In the genomic region with DNA sequence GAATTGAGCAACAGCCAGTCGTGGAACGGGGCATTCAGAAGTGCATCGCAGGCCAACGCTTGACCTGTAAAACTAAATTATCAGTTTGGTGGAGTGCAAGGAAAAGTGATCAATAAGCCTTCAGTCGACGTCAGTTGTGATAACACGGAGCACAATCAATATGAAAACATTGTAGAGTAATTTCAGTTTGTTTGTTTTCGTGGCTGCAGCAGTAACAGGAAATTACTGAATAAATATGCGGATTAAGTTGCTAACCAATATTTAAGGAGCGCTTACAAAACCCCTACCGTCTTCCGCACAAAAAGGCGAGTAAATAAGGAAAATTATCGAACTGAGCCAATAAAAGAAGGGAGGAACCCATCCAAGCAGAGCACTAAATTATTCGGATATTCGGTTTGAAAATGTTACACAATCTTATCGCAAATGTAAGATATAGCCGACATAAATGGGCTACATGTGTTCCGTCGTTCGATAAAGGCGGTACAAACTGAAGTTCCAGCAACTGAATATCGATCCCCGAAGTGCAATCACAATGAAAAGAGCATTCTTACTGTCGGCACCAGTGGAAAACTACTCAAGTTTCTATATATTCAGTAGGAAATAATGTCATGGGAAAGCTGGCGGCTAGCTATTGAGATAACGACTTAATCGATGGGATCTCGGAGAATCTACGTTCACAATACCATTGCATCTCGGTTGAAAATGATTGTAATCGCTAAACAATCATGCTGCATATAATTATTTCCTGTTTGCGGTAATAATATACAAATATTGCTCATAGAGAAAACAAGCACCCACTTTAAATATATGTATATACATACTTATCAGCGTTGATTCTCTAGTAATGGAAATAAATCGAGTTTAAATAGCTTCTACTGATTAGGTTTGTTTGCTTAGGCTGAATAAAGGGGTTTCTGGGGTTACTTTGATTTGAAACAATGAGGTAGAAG, we compare ENCODE assay signal across 1 fruit fly cellular context.
TF ChIP-seq lines count a peak whose summit lies in the region.

No protein-coding gene starts in this region.

TF ChIP-seq in whole organism, embryonic, 481 proteins besides CTCF, POLR2A, EP300 and RAD21 (continued from another document and continues in another):
- TF ChIP-seq CG10321 (GFP tag; IDR thresholded peaks at IDR 0.05; lab: Robert Waterston, UW) (0 out of 2 replicates have a peak, but pooled peaks have one; percentile 12), jumu (GFP tag; optimal IDR thresholded peaks at IDR 0.05; lab: Kevin White, UChicago) (peak; percentile 27), HLH54F (GFP tag; optimal IDR thresholded peaks at IDR 0.05; lab: Kevin White, UChicago) (no peak), salm (tag; optimal IDR thresholded peaks at IDR 0.05; lab: Kevin White, UChicago) (peak; percentile 65), corto (GFP tag; optimal IDR thresholded peaks at IDR 0.05; lab: Kevin White, UChicago) (no peak), CG2712 (tag; optimal IDR thresholded peaks at IDR 0.05; lab: Kevin White, UChicago) (peak; percentile 59), CG14965 (GFP tag; optimal IDR thresholded peaks at IDR 0.05; lab: Kevin White, UChicago; ENCODE audit: borderline replicate concordance) (peak; percentile 63), zfh1 (GFP tag; IDR thresholded peaks at IDR 0.05; lab: Robert Waterston, UW) (peak; percentile 84), pb (GFP tag; optimal IDR thresholded peaks at IDR 0.05; lab: Kevin White, UChicago) (no peak), CG13894 (tag; optimal IDR thresholded peaks at IDR 0.05; lab: Kevin White, UChicago) (no peak), CG4820 (GFP tag; optimal IDR thresholded peaks at IDR 0.05; lab: Kevin White, UChicago) (peak; percentile 36), CG18764 (GFP tag; optimal IDR thresholded peaks at IDR 0.05; lab: Kevin White, UChicago) (peak; percentile 79), CG11560 (tag; IDR thresholded peaks at IDR 0.05; lab: Robert Waterston, UW) (no peak), CG32532 (GFP tag; IDR thresholded peaks at IDR 0.05; lab: Robert Waterston, UW) (no peak), CG13296 (GFP tag; optimal IDR thresholded peaks at IDR 0.05; lab: Kevin White, UChicago) (peak; percentile 51), Elba2 (GFP tag; optimal IDR thresholded peaks at IDR 0.05; lab: Kevin White, UChicago) (no peak), CG6254 (GFP tag; optimal IDR thresholded peaks at IDR 0.05; lab: Kevin White, UChicago) (peak; percentile 54), CG9817 (tag; optimal IDR thresholded peaks at IDR 0.05; lab: Kevin White, UChicago) (no peak), CG12236 (GFP tag; optimal IDR thresholded peaks at IDR 0.05; lab: Kevin White, UChicago) (peak; percentile 88), wdn (GFP tag; IDR thresholded peaks at IDR 0.05; lab: Robert Waterston, UW) (no peak), HmgZ (tag; optimal IDR thresholded peaks at IDR 0.05; lab: Kevin White, UChicago) (peak; percentile 43), phol (tag; optimal IDR thresholded peaks at IDR 0.05; lab: Kevin White, UChicago) (peak; percentile 5), CG10959 (GFP tag; IDR thresholded peaks at IDR 0.05; lab: Robert Waterston, UW) (peak; percentile 50; the same call in 1 of the 2 replicates), hkb (optimal IDR thresholded peaks at IDR 0.05; lab: Kevin White, UChicago) (no peak), hkb (GFP tag; IDR thresholded peaks at IDR 0.05; lab: Robert Waterston, UW) (peak; percentile 61; the same call in 1 of the 2 replicates), CG2678 (tag; optimal IDR thresholded peaks at IDR 0.05; lab: Kevin White, UChicago) (peak; percentile 67), ems (GFP tag; optimal IDR thresholded peaks at IDR 0.05; lab: Kevin White, UChicago) (peak; percentile 32), br (optimal IDR thresholded peaks at IDR 0.05; lab: Kevin White, UChicago) (no peak), CG14667 (GFP tag; IDR thresholded peaks at IDR 0.05; lab: Robert Waterston, UW) (no peak), CG10462 (GFP tag; optimal IDR thresholded peaks at IDR 0.05; lab: Kevin White, UChicago) (peak; percentile 66), CG12769 (tag; optimal IDR thresholded peaks at IDR 0.05; lab: Kevin White, UChicago) (no peak), ewg (GFP tag; optimal IDR thresholded peaks at IDR 0.05; lab: Kevin White, UChicago) (peak; percentile 35), croc (GFP tag; conservative IDR thresholded peaks at IDR 0.05; lab: Robert Waterston, UW) (no peak; the same call in 2 of the 3 replicates), CG1832 (GFP tag; optimal IDR thresholded peaks at IDR 0.05; lab: Kevin White, UChicago) (no peak), run (tag; optimal IDR thresholded peaks at IDR 0.05; lab: Kevin White, UChicago) (peak; percentile 30), crc (GFP tag; optimal IDR thresholded peaks at IDR 0.05; lab: Kevin White, UChicago) (peak; percentile 32), sd (tag; optimal IDR thresholded peaks at IDR 0.05; lab: Kevin White, UChicago) (no peak), grau (tag; optimal IDR thresholded peaks at IDR 0.05; lab: Kevin White, UChicago) (peak; percentile 35), tll (GFP tag; optimal IDR thresholded peaks at IDR 0.05; lab: Kevin White, UChicago) (peak in 1 of 2 experiments; percentile 42), az2 (GFP tag; optimal IDR thresholded peaks at IDR 0.05; lab: Kevin White, UChicago) (peak; percentile 35), Ada2b (GFP tag; IDR thresholded peaks at IDR 0.05; lab: Robert Waterston, UW) (peak; percentile 45; the same call in 1 of the 2 replicates), gsb (GFP tag; IDR thresholded peaks at IDR 0.05; lab: Robert Waterston, UW) (no peak), MTF-1 (GFP tag; optimal IDR thresholded peaks at IDR 0.05; lab: Kevin White, UChicago; ENCODE audit: borderline replicate concordance) (peak; percentile 78), Nf-YB (GFP tag; optimal IDR thresholded peaks at IDR 0.05; lab: Kevin White, UChicago) (peak; percentile 51), nerfin-2 (GFP tag; IDR thresholded peaks at IDR 0.05; lab: Robert Waterston, UW; ENCODE audit: partially characterized antibody) (no peak), mld (GFP tag; IDR thresholded peaks at IDR 0.05; lab: Robert Waterston, UW; ENCODE audit: partially characterized antibody) (no peak), Opbp (GFP tag; IDR thresholded peaks at IDR 0.05; lab: Robert Waterston, UW; ENCODE audit: partially characterized antibody) (no peak), slp2 (GFP tag; optimal IDR thresholded peaks at IDR 0.05; lab: Kevin White, UChicago) (peak; percentile 43), trem (tag; optimal IDR thresholded peaks at IDR 0.05; lab: Kevin White, UChicago) (no peak), CG11398 (GFP tag; optimal IDR thresholded peaks at IDR 0.05; lab: Kevin White, UChicago) (peak; percentile 82), Ssrp (tag; optimal IDR thresholded peaks at IDR 0.05; lab: Kevin White, UChicago) (no peak), CG17328 (GFP tag; IDR thresholded peaks at IDR 0.05; lab: Robert Waterston, UW) (peak; percentile 68), CG10431 (GFP tag; optimal IDR thresholded peaks at IDR 0.05; lab: Kevin White, UChicago) (peak; percentile 41), CG7786 (GFP tag; optimal IDR thresholded peaks at IDR 0.05; lab: Kevin White, UChicago) (peak; percentile 29), CG12744 (GFP tag; optimal IDR thresholded peaks at IDR 0.05; lab: Kevin White, UChicago) (peak; percentile 78), C15 (GFP tag; IDR thresholded peaks at IDR 0.05; lab: Robert Waterston, UW) (no peak), CG7839 (tag; optimal IDR thresholded peaks at IDR 0.05; lab: Kevin White, UChicago) (peak; percentile 56), stwl (tag; optimal IDR thresholded peaks at IDR 0.05; lab: Kevin White, UChicago) (peak; percentile 38), hbn (GFP tag; IDR thresholded peaks at IDR 0.05; lab: Robert Waterston, UW; ENCODE audit: partially characterized antibody) (no peak), kni (GFP tag; optimal IDR thresholded peaks at IDR 0.05; lab: Kevin White, UChicago) (peak; percentile 66), ro (GFP tag; IDR thresholded peaks at IDR 0.05; lab: Robert Waterston, UW) (no peak), CG11085 (GFP tag; IDR thresholded peaks at IDR 0.05; lab: Robert Waterston, UW) (no peak), pros (GFP tag; optimal IDR thresholded peaks at IDR 0.05; lab: Kevin White, UChicago) (no peak), Bdp1 (GFP tag; optimal IDR thresholded peaks at IDR 0.05; lab: Kevin White, UChicago) (peak; percentile 52), CG6689 (GFP tag; IDR thresholded peaks at IDR 0.05; lab: Robert Waterston, UW) (peak; percentile 65; the same call in 1 of the 2 replicates), rib (GFP tag; IDR thresholded peaks at IDR 0.05; lab: Robert Waterston, UW) (no peak), lmd (GFP tag; IDR thresholded peaks at IDR 0.05; lab: Robert Waterston, UW) (peak; percentile 44; the same call in 1 of the 2 replicates), Dp (GFP tag; optimal IDR thresholded peaks at IDR 0.05; lab: Kevin White, UChicago) (no peak), CG6854 (GFP tag; optimal IDR thresholded peaks at IDR 0.05; lab: Kevin White, UChicago) (no peak), Max (GFP tag; optimal IDR thresholded peaks at IDR 0.05; lab: Kevin White, UChicago) (peak; percentile 49), Hr78 (GFP tag; optimal IDR thresholded peaks at IDR 0.05; lab: Kevin White, UChicago) (peak in 1 of 2 experiments; percentile 55), CG12071 (GFP tag; optimal IDR thresholded peaks at IDR 0.05; lab: Kevin White, UChicago) (peak; percentile 69), tx (GFP tag; optimal IDR thresholded peaks at IDR 0.05; lab: Kevin White, UChicago) (no peak), eve (GFP tag; optimal IDR thresholded peaks at IDR 0.05; lab: Kevin White, UChicago) (peak in 1 of 2 experiments; percentile 73), Blimp-1 (GFP tag; optimal IDR thresholded peaks at IDR 0.05; lab: Kevin White, UChicago) (peak; percentile 62), CG12942 (GFP tag; optimal IDR thresholded peaks at IDR 0.05; lab: Kevin White, UChicago) (peak; percentile 56), CG13123 (GFP tag; optimal IDR thresholded peaks at IDR 0.05; lab: Kevin White, UChicago) (peak; percentile 66), NfI (GFP tag; optimal IDR thresholded peaks at IDR 0.05; lab: Kevin White, UChicago) (peak; percentile 28), pnt (GFP tag; optimal IDR thresholded peaks at IDR 0.05; lab: Kevin White, UChicago) (peak; percentile 59), mirr (GFP tag; optimal IDR thresholded peaks at IDR 0.05; lab: Kevin White, UChicago) (peak; percentile 4), CG14710 (tag; optimal IDR thresholded peaks at IDR 0.05; lab: Kevin White, UChicago) (peak; percentile 69), dpn (GFP tag; optimal IDR thresholded peaks at IDR 0.05; lab: Kevin White, UChicago) (peak in 1 of 2 experiments; percentile 54), CG7556 (GFP tag; optimal IDR thresholded peaks at IDR 0.05; lab: Kevin White, UChicago) (peak; percentile 65), CG42726 (GFP tag; IDR thresholded peaks at IDR 0.05; lab: Robert Waterston, UW; ENCODE audit: partially characterized antibody) (no peak), Nf-YC (tag; optimal IDR thresholded peaks at IDR 0.05; lab: Kevin White, UChicago) (no peak), Six4 (GFP tag; optimal IDR thresholded peaks at IDR 0.05; lab: Kevin White, UChicago) (peak; percentile 51), Meics (GFP tag; optimal IDR thresholded peaks at IDR 0.05; lab: Kevin White, UChicago) (peak; percentile 24), BEAF-32 (GFP tag; optimal IDR thresholded peaks at IDR 0.05; lab: Kevin White, UChicago) (no peak), pita (GFP tag; optimal IDR thresholded peaks at IDR 0.05; lab: Kevin White, UChicago) (no peak), CG18599 (GFP tag; optimal IDR thresholded peaks at IDR 0.05; lab: Kevin White, UChicago) (peak; percentile 59), ac (GFP tag; optimal IDR thresholded peaks at IDR 0.05; lab: Kevin White, UChicago) (peak; percentile 91), CG9609 (GFP tag; optimal IDR thresholded peaks at IDR 0.05; lab: Kevin White, UChicago) (no peak), fu2 (GFP tag; optimal IDR thresholded peaks at IDR 0.05; lab: Kevin White, UChicago) (no peak), sens-2 (GFP tag; IDR thresholded peaks at IDR 0.05; lab: Robert Waterston, UW) (peak; percentile 49; the same call in 1 of the 2 replicates), usp (GFP tag; optimal IDR thresholded peaks at IDR 0.05; lab: Kevin White, UChicago) (no peak), CG13424 (tag; optimal IDR thresholded peaks at IDR 0.05; lab: Kevin White, UChicago) (peak; percentile 52), ind (GFP tag; optimal IDR thresholded peaks at IDR 0.05; lab: Kevin White, UChicago) (no peak), E2f2 (GFP tag; IDR thresholded peaks at IDR 0.05; lab: Robert Waterston, UW) (peak; percentile 43; the same call in 1 of the 2 replicates), danr (GFP tag; IDR thresholded peaks at IDR 0.05; lab: Robert Waterston, UW) (no peak), CG12155 (GFP tag; optimal IDR thresholded peaks at IDR 0.05; lab: Kevin White, UChicago) (peak; percentile 16), sim (GFP tag; IDR thresholded peaks at IDR 0.05; lab: Robert Waterston, UW) (peak; percentile 62; the same call in 1 of the 2 replicates), scrt (GFP tag; optimal IDR thresholded peaks at IDR 0.05; lab: Kevin White, UChicago) (peak; percentile 24), CG3847 (GFP tag; IDR thresholded peaks at IDR 0.05; lab: Robert Waterston, UW) (no peak), CG31441 (GFP tag; IDR thresholded peaks at IDR 0.05; lab: Robert Waterston, UW) (peak; percentile 56), row (GFP tag; IDR thresholded peaks at IDR 0.05; lab: Robert Waterston, UW) (peak; percentile 36; the same call in 1 of the 3 replicates), gce (GFP tag; IDR thresholded peaks at IDR 0.05; lab: Robert Waterston, UW) (no peak), CG4707 (GFP tag; optimal IDR thresholded peaks at IDR 0.05; lab: Kevin White, UChicago) (peak; percentile 55), pfk (GFP tag; optimal IDR thresholded peaks at IDR 0.05; lab: Kevin White, UChicago) (peak; percentile 21), CG8290 (GFP tag; optimal IDR thresholded peaks at IDR 0.05; lab: Kevin White, UChicago) (peak; percentile 75), CG8290 (tag; optimal IDR thresholded peaks at IDR 0.05; lab: Kevin White, UChicago) (peak; percentile 61 to 65), CG1647 (GFP tag; optimal IDR thresholded peaks at IDR 0.05; lab: Kevin White, UChicago) (peak; percentile 33), HmgD (GFP tag; optimal IDR thresholded peaks at IDR 0.05; lab: Kevin White, UChicago) (no peak), h (optimal IDR thresholded peaks at IDR 0.05; lab: Kevin White, UChicago) (no peak), Atf3 (GFP tag; optimal IDR thresholded peaks at IDR 0.05; lab: Kevin White, UChicago) (peak; percentile 70), Nf-YA (GFP tag; IDR thresholded peaks at IDR 0.05; lab: Robert Waterston, UW) (0 out of 2 replicates have a peak, but pooled peaks have one; percentile 24), CG15269 (tag; optimal IDR thresholded peaks at IDR 0.05; lab: Kevin White, UChicago) (peak; percentile 46), Fer2 (tag; optimal IDR thresholded peaks at IDR 0.05; lab: Kevin White, UChicago) (no peak), onecut (GFP tag; IDR thresholded peaks at IDR 0.05; lab: Robert Waterston, UW) (peak; percentile 73)
